Worm (Caenorhabditis elegans) whole organism, L2 larva: Measurements from ENCODE around the gene F11G11.4.

Experiments used
- alr-1 ChIP-seq: fragments of 150-350 bp; optimal IDR thresholded peaks from 2 replicates; lab custom pipeline; 2014; ENCODE audit warnings: missing biosample characterization, missing genetic modification characterization
- ama-1 ChIP-seq: fragments of 150-350 bp; optimal IDR thresholded peaks from 2 replicates; lab custom pipeline; 2018; ENCODE audit warnings: inconsistent platforms
- blmp-1 ChIP-seq: sonication (generic microtip); optimal IDR thresholded peaks from 2 replicates; lab custom pipeline; 2017; ENCODE audit warnings: missing genetic modification characterization, mild to moderate bottlenecking, missing compliant biosample characterization, antibody characterized with exemption, moderate library complexity; ENCODE audit not compliant: insufficient read depth
- lin-39 ChIP-seq: fragments of 150-350 bp; optimal IDR thresholded peaks from 2 replicates; lab custom pipeline; 2014; ENCODE audit warnings: missing biosample characterization, missing genetic modification reagents, missing genetic modification characterization
- mbf-1 ChIP-seq: sonication (generic microtip); optimal IDR thresholded peaks from 2 replicates; lab custom pipeline; 2017; ENCODE audit warnings: missing biosample characterization, missing genetic modification characterization
- nhr-11 ChIP-seq: fragments of 150-350 bp; optimal IDR thresholded peaks from 2 replicates; lab custom pipeline; 2014; ENCODE audit warnings: missing biosample characterization, missing genetic modification characterization
- nhr-25 ChIP-seq: fragments of 150-350 bp; sonication (generic microtip); optimal IDR thresholded peaks from 3 replicates; lab custom pipeline; 2014; ENCODE audit warnings: missing biosample characterization, missing genetic modification characterization
- nhr-6 ChIP-seq: fragments of 150-350 bp; optimal IDR thresholded peaks from 2 replicates; lab custom pipeline; 2014; ENCODE audit warnings: missing biosample characterization, missing genetic modification characterization
- nhr-77 ChIP-seq: fragments of 150-350 bp; optimal IDR thresholded peaks from 2 replicates; lab custom pipeline; 2014; ENCODE audit warnings: missing biosample characterization, missing genetic modification characterization
- skn-1 ChIP-seq: sonication (generic microtip); optimal IDR thresholded peaks from 2 replicates; lab custom pipeline; 2017; ENCODE audit warnings: missing biosample characterization, missing genetic modification characterization
- unc-39 ChIP-seq: fragments of 150-350 bp; optimal IDR thresholded peaks from 2 replicates; lab custom pipeline; 2014; ENCODE audit warnings: missing biosample characterization, missing genetic modification characterization
- ztf-4 ChIP-seq: fragments of 150-350 bp; optimal IDR thresholded peaks from 2 replicates; lab custom pipeline; 2014; ENCODE audit warnings: missing biosample characterization, missing genetic modification characterization

DNA sequence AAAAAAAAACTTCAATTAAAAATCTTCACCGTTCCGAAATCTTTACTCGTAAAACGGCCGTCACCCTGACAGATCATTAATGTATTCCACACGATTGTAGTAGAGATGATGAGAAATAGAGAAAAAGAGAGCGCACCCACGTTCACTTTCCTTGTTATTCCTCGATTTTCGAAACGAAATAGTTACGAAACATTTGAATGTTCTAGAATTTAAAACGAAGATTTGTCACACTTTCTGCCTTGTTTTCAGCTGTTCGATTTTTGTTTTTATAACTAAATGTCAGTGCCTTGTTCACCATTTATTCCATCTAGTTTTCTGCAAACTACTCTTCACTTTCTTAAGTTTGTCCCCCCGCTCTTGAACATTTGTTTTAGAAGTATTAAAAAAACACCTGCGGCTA is 5.6 kb upstream of the F11G11.4 start:
- TF ChIP-seq nhr-11 (tag; lab: Kevin White, UChicago) (no peak), nhr-77 (tag; lab: Kevin White, UChicago) (no peak), ztf-4 (tag; lab: Kevin White, UChicago) (no peak), nhr-25 (tag; lab: Kevin White, UChicago) (no peak), alr-1 (tag; lab: Kevin White, UChicago) (no peak), skn-1 (tag; lab: Kevin White, UChicago) (no peak), ama-1 (no peak), blmp-1 (no peak), mbf-1 (tag; lab: Kevin White, UChicago) (no peak), unc-39 (tag; lab: Kevin White, UChicago) (no peak), nhr-6 (no peak), lin-39 (tag; lab: Kevin White, UChicago) (no peak)
